Worm (Caenorhabditis elegans) whole organism, L4/young adult: Measurements from ENCODE around the gene dmsr-11.

ENCODE experiments used
- W03F9.2 ChIP-seq: fragments of 150-350 bp; optimal IDR thresholded peaks from 2 replicates; lab custom pipeline; 2014; ENCODE audit warnings: missing biosample characterization, missing genetic modification characterization
- dao-5 ChIP-seq: sonication (generic microtip); optimal IDR thresholded peaks from 2 replicates; lab custom pipeline; 2016; ENCODE audit warnings: missing genotype, missing genetic modification characterization, moderate library complexity, missing compliant biosample characterization
- him-1 ChIP-seq: sonication (generic microtip); optimal IDR thresholded peaks from 2 replicates; lab custom pipeline; 2016; ENCODE audit warnings: missing genotype, missing genetic modification reagents, missing genetic modification characterization, missing compliant biosample characterization

DNA sequence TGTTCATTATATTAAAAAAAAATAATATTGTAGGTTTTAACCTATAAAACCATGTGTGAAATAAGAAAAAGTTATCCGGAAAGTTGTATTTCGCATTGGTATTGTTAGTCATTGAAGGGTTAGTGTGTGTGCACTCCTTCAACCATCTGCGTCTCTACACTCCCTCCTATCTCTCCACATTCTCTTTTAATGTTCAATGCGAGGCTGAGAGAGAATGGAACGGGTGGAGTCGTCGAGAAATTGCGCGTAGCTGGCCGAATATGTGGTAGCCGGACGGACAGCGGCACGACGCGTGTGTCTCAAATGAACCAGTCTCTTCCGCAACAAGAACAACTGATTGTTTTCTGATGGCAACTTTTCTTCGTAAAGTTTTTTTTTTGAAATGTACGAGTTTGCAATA is 7.0 kb downstream of the dmsr-11 start:
- TF ChIP-seq dao-5 (tag; lab: Kevin White, UChicago) (no peak), him-1 (tag; lab: Kevin White, UChicago) (no peak), W03F9.2 (tag; lab: Kevin White, UChicago) (no peak)
